Worm (Caenorhabditis elegans) whole organism, L2 larva: ENCODE measurements around the gene aexr-2.

Experiments
- C34F6.9 ChIP-seq: fragments of 150-350 bp; optimal IDR thresholded peaks from 2 replicates; lab custom pipeline; 2014; ENCODE audit warnings: missing biosample characterization, missing genetic modification characterization
- F13H6.1 ChIP-seq: sonication (generic microtip); optimal IDR thresholded peaks from 2 replicates; lab custom pipeline; 2016; ENCODE audit warnings: missing genetic modification characterization, missing compliant biosample characterization
- R02D3.7 ChIP-seq: fragments of 150-350 bp; optimal IDR thresholded peaks from 2 replicates; lab custom pipeline; 2014; ENCODE audit warnings: missing biosample characterization, missing genetic modification characterization
- Y55F3AM.14 ChIP-seq: fragments of 200-800 bp; sonication (Bioruptor generic); optimal IDR thresholded peaks from 2 replicates; lab custom pipeline; 2018; ENCODE audit warnings: mild to moderate bottlenecking, missing genetic modification characterization, missing compliant biosample characterization
- ZK546.5 ChIP-seq: sonication (generic microtip); optimal IDR thresholded peaks from 2 replicates; lab custom pipeline; 2017; ENCODE audit warnings: missing biosample characterization, missing genetic modification characterization
- alr-1 ChIP-seq: fragments of 150-350 bp; optimal IDR thresholded peaks from 2 replicates; lab custom pipeline; 2014; ENCODE audit warnings: missing biosample characterization, missing genetic modification characterization
- aly-2 ChIP-seq: fragments of 150-350 bp; optimal IDR thresholded peaks from 2 replicates; lab custom pipeline; 2014; ENCODE audit warnings: missing biosample characterization, missing genetic modification characterization
- ama-1 ChIP-seq: fragments of 150-350 bp; optimal IDR thresholded peaks from 2 replicates; lab custom pipeline; 2018; ENCODE audit warnings: inconsistent platforms
- blmp-1 ChIP-seq: sonication (generic microtip); optimal IDR thresholded peaks from 2 replicates; lab custom pipeline; 2017; ENCODE audit warnings: missing genetic modification characterization, mild to moderate bottlenecking, missing compliant biosample characterization, antibody characterized with exemption, moderate library complexity; ENCODE audit not compliant: insufficient read depth
- ceh-16 ChIP-seq: fragments of 150-350 bp; optimal IDR thresholded peaks from 2 replicates; lab custom pipeline; 2014; ENCODE audit warnings: missing biosample characterization, missing genetic modification characterization
- ceh-82 ChIP-seq: fragments of 150-350 bp; optimal IDR thresholded peaks from 2 replicates; lab custom pipeline; 2014; ENCODE audit warnings: missing biosample characterization, missing genetic modification characterization
- crh-2 ChIP-seq: sonication (generic microtip); optimal IDR thresholded peaks from 2 replicates; lab custom pipeline; 2017; ENCODE audit warnings: missing biosample characterization, missing genetic modification characterization
- dmd-4 ChIP-seq: sonication (generic microtip); optimal IDR thresholded peaks from 2 replicates; lab custom pipeline; 2017; ENCODE audit warnings: missing biosample characterization, missing genetic modification characterization
- egl-27 ChIP-seq: sonication (generic microtip); optimal IDR thresholded peaks from 3 replicates; lab custom pipeline; 2017; ENCODE audit warnings: missing biosample characterization, missing genetic modification reagents, missing genetic modification characterization
- elt-1 ChIP-seq: fragments of 150-350 bp; optimal IDR thresholded peaks from 2 replicates; lab custom pipeline; 2014; ENCODE audit warnings: missing biosample characterization, missing genetic modification characterization
- elt-3 ChIP-seq: sonication (generic microtip); optimal IDR thresholded peaks from 2 replicates; lab custom pipeline; 2017; ENCODE audit warnings: missing biosample characterization, missing genetic modification characterization
- fos-1 ChIP-seq: fragments of 150-350 bp; optimal IDR thresholded peaks from 2 replicates; lab custom pipeline; 2014; ENCODE audit warnings: missing biosample characterization, missing genetic modification characterization
- gmeb-1 ChIP-seq: fragments of 150-350 bp; optimal IDR thresholded peaks from 2 replicates; lab custom pipeline; 2014; ENCODE audit warnings: missing biosample characterization, missing genetic modification characterization
- lin-11 ChIP-seq: fragments of 150-350 bp; sonication (generic microtip); optimal IDR thresholded peaks from 2 replicates; lab custom pipeline; 2014; ENCODE audit warnings: missing biosample characterization, missing genetic modification characterization, inconsistent platforms, mixed read lengths
- lin-13 ChIP-seq: fragments of 150-350 bp; optimal IDR thresholded peaks from 2 replicates; lab custom pipeline; 2014; ENCODE audit warnings: missing biosample characterization, missing genetic modification reagents, missing genetic modification characterization
- lsy-2 ChIP-seq, 2 experiments: fragments of 150-350 bp in 1 of 2; sonication (generic microtip) in 1 of 2; optimal IDR thresholded peaks; 2 replicates each; lab custom pipeline; 2014 to 2017; ENCODE audit warnings: missing biosample characterization in 2 of 2, missing genetic modification characterization in 2 of 2
- mbf-1 ChIP-seq: sonication (generic microtip); optimal IDR thresholded peaks from 2 replicates; lab custom pipeline; 2017; ENCODE audit warnings: missing biosample characterization, missing genetic modification characterization
- mdl-1 ChIP-seq, 2 experiments: fragments of 150-350 bp in 1 of 2; sonication (generic microtip) in 1 of 2; optimal IDR thresholded peaks; 2 replicates each; lab custom pipeline; 2017; ENCODE audit warnings: missing biosample characterization in 2 of 2, missing genetic modification characterization in 2 of 2
- nhr-10 ChIP-seq: sonication (generic microtip); optimal IDR thresholded peaks from 2 replicates; lab custom pipeline; 2017; ENCODE audit warnings: missing biosample characterization, missing genetic modification characterization
- nhr-11 ChIP-seq: fragments of 150-350 bp; optimal IDR thresholded peaks from 2 replicates; lab custom pipeline; 2014; ENCODE audit warnings: missing biosample characterization, missing genetic modification characterization
- nhr-12 ChIP-seq: fragments of 150-350 bp; optimal IDR thresholded peaks from 2 replicates; lab custom pipeline; 2014; ENCODE audit warnings: missing biosample characterization, missing genetic modification characterization
- nhr-129 ChIP-seq: fragments of 150-350 bp; optimal IDR thresholded peaks from 2 replicates; lab custom pipeline; 2014; ENCODE audit warnings: missing biosample characterization, missing genetic modification characterization
- nhr-21 ChIP-seq: fragments of 150-350 bp; optimal IDR thresholded peaks from 2 replicates; lab custom pipeline; 2014; ENCODE audit warnings: missing biosample characterization, missing genetic modification characterization
- nhr-23 ChIP-seq: fragments of 150-350 bp; optimal IDR thresholded peaks from 2 replicates; lab custom pipeline; 2014; ENCODE audit warnings: missing biosample characterization, missing genetic modification reagents, missing genetic modification characterization
- nhr-237 ChIP-seq: fragments of 150-350 bp; optimal IDR thresholded peaks from 2 replicates; lab custom pipeline; 2014; ENCODE audit warnings: missing biosample characterization, missing genetic modification characterization
- nhr-25 ChIP-seq: fragments of 150-350 bp; sonication (generic microtip); optimal IDR thresholded peaks from 3 replicates; lab custom pipeline; 2014; ENCODE audit warnings: missing biosample characterization, missing genetic modification characterization
- nhr-6 ChIP-seq: fragments of 150-350 bp; optimal IDR thresholded peaks from 2 replicates; lab custom pipeline; 2014; ENCODE audit warnings: missing biosample characterization, missing genetic modification characterization
- peb-1 ChIP-seq: fragments of 150-350 bp; optimal IDR thresholded peaks from 2 replicates; lab custom pipeline; 2014; ENCODE audit warnings: missing biosample characterization, missing genetic modification characterization
- sem-4 ChIP-seq: fragments of 150-350 bp; optimal IDR thresholded peaks from 2 replicates; lab custom pipeline; 2014; ENCODE audit warnings: missing biosample characterization, missing genetic modification reagents, missing genetic modification characterization
- skn-1 ChIP-seq: sonication (generic microtip); optimal IDR thresholded peaks from 2 replicates; lab custom pipeline; 2017; ENCODE audit warnings: missing biosample characterization, missing genetic modification characterization
- sma-3 ChIP-seq: sonication (generic microtip); optimal IDR thresholded peaks from 2 replicates; lab custom pipeline; 2016; ENCODE audit warnings: missing genetic modification reagents, missing genetic modification characterization, missing compliant biosample characterization
- sma-9 ChIP-seq, 2 experiments: fragments of 150-350 bp in 1 of 2; sonication (generic microtip) in 1 of 2; optimal IDR thresholded peaks; 2 replicates each; lab custom pipeline; 2014 to 2016; ENCODE audit warnings: missing genetic modification characterization in 2 of 2, mild to moderate bottlenecking in 1 of 2, missing biosample characterization in 1 of 2, missing compliant biosample characterization in 1 of 2, missing genetic modification reagents in 1 of 2, moderate library complexity in 1 of 2
- snpc-4 ChIP-seq: fragments of 150-350 bp; optimal IDR thresholded peaks from 2 replicates; lab custom pipeline; 2014; ENCODE audit warnings: missing biosample characterization, missing genetic modification characterization
- unc-55 ChIP-seq: fragments of 150-350 bp; sonication (generic microtip); optimal IDR thresholded peaks from 3 replicates; lab custom pipeline; 2014; ENCODE audit warnings: missing biosample characterization, missing genetic modification reagents, missing genetic modification characterization
- unc-62 ChIP-seq: fragments of 150-350 bp; optimal IDR thresholded peaks from 2 replicates; lab custom pipeline; 2014; ENCODE audit warnings: missing biosample characterization, missing genetic modification reagents, missing genetic modification characterization
- zag-1 ChIP-seq: fragments of 150-350 bp; optimal IDR thresholded peaks from 2 replicates; lab custom pipeline; 2014; ENCODE audit warnings: missing biosample characterization, missing genetic modification characterization
- ztf-1 ChIP-seq: fragments of 200-800 bp; sonication (Bioruptor generic); conservative IDR thresholded peaks from 2 replicates; pipeline ENCODE4 v1.3.6; 2022; ENCODE audit warnings: missing genetic modification characterization, missing compliant biosample characterization
- ztf-11 ChIP-seq: sonication (generic microtip); optimal IDR thresholded peaks from 2 replicates; lab custom pipeline; 2017; ENCODE audit warnings: missing biosample characterization, missing genetic modification characterization
- ztf-4 ChIP-seq: fragments of 150-350 bp; optimal IDR thresholded peaks from 2 replicates; lab custom pipeline; 2014; ENCODE audit warnings: missing biosample characterization, missing genetic modification characterization

The aexr-2 gene

ce11 chrX:6667468-6667867, 36.1 kb upstream of the aexr-2 start:
- TF ChIP-seq unc-62 (GFP tag; lab: Kevin White, UChicago), result no peak
- TF ChIP-seq mdl-1 (tag; optimal IDR thresholded peaks at IDR 0.05; lab: Kevin White, UChicago), result no peak
- TF ChIP-seq aly-2 (tag; lab: Kevin White, UChicago), result no peak
- TF ChIP-seq dmd-4 (tag; lab: Kevin White, UChicago), result no peak
- TF ChIP-seq sma-9 (GFP tag; optimal IDR thresholded peaks at IDR 0.05; lab: Kevin White, UChicago), result peak; percentile 53
- TF ChIP-seq sma-9 (tag; optimal IDR thresholded peaks at IDR 0.05; lab: Kevin White, UChicago), result no peak
- TF ChIP-seq ztf-11 (tag; lab: Kevin White, UChicago), result no peak
- TF ChIP-seq lsy-2 (tag; optimal IDR thresholded peaks at IDR 0.05; lab: Kevin White, UChicago), result no peak
- TF ChIP-seq peb-1, result no peak
- TF ChIP-seq ztf-4 (tag; lab: Kevin White, UChicago), result no peak
- no peak for TF ChIP-seq nhr-10 (tag; lab: Kevin White, UChicago)
- no peak for TF ChIP-seq nhr-25 (tag; lab: Kevin White, UChicago)
- no peak for TF ChIP-seq nhr-11 (tag; lab: Kevin White, UChicago)
- TF ChIP-seq elt-3 (tag; lab: Kevin White, UChicago), result no peak
- TF ChIP-seq nhr-6, result no peak
- TF ChIP-seq unc-55 (GFP tag; lab: Kevin White, UChicago), result no peak
- no peak for TF ChIP-seq Y55F3AM.14
- TF ChIP-seq lin-11 (tag; lab: Kevin White, UChicago), result no peak
- no peak for TF ChIP-seq elt-1 (tag; lab: Kevin White, UChicago)
- peak; percentile 96 for TF ChIP-seq fos-1
- TF ChIP-seq skn-1 (tag; lab: Kevin White, UChicago), result peak; percentile 1
- no peak for TF ChIP-seq nhr-237 (tag; lab: Kevin White, UChicago)
- no peak for TF ChIP-seq ztf-1 (GFP tag; lab: Robert Waterston, UW)
- TF ChIP-seq sma-3, result no peak
- no peak for TF ChIP-seq F13H6.1
- TF ChIP-seq snpc-4 (tag; lab: Kevin White, UChicago), result no peak
- no peak for TF ChIP-seq sem-4 (tag; lab: Kevin White, UChicago)
- TF ChIP-seq ceh-82 (tag; lab: Kevin White, UChicago), result no peak
- no peak for TF ChIP-seq ceh-16 (tag; lab: Kevin White, UChicago)
- no peak for TF ChIP-seq ama-1
- no peak for TF ChIP-seq gmeb-1 (tag; lab: Kevin White, UChicago)
- TF ChIP-seq zag-1 (tag; lab: Kevin White, UChicago), result no peak
- no peak for TF ChIP-seq lin-13 (GFP tag; lab: Kevin White, UChicago)
- TF ChIP-seq crh-2 (tag; lab: Kevin White, UChicago), result peak; percentile 25
- no peak for TF ChIP-seq nhr-12 (tag; lab: Kevin White, UChicago)
- no peak for TF ChIP-seq egl-27
- TF ChIP-seq nhr-23 (tag; lab: Kevin White, UChicago), result no peak

ce11 chrX:6665129-6665858, 34.0 kb upstream of the aexr-2 start:
- no peak for TF ChIP-seq unc-55 (GFP tag; lab: Kevin White, UChicago)
- TF ChIP-seq nhr-129 (tag; lab: Kevin White, UChicago), result peak; percentile 6
- TF ChIP-seq sma-3, result peak; percentile 62
- TF ChIP-seq elt-1 (tag; lab: Kevin White, UChicago), result no peak
- TF ChIP-seq crh-2 (tag; lab: Kevin White, UChicago), result peak; percentile 42
- TF ChIP-seq sma-9 (GFP tag; optimal IDR thresholded peaks at IDR 0.05; lab: Kevin White, UChicago), result peak; percentile 54
- TF ChIP-seq sma-9 (tag; optimal IDR thresholded peaks at IDR 0.05; lab: Kevin White, UChicago), result no peak
- peak; percentile 33 for TF ChIP-seq fos-1
- no peak for TF ChIP-seq nhr-23 (tag; lab: Kevin White, UChicago)

ce11 chrX:6663780-6664437, 32.6 kb upstream of the aexr-2 start:
- TF ChIP-seq nhr-11 (tag; lab: Kevin White, UChicago) (no peak), C34F6.9 (tag; lab: Kevin White, UChicago) (no peak), ztf-11 (tag; lab: Kevin White, UChicago) (no peak), lin-11 (tag; lab: Kevin White, UChicago) (no peak), elt-3 (tag; lab: Kevin White, UChicago) (no peak), alr-1 (tag; lab: Kevin White, UChicago) (no peak), fos-1 (no peak), elt-1 (tag; lab: Kevin White, UChicago) (no peak), blmp-1 (no peak), nhr-25 (tag; lab: Kevin White, UChicago) (peak; percentile 56), sma-9 (GFP tag; optimal IDR thresholded peaks at IDR 0.05; lab: Kevin White, UChicago) (peak; percentile 31), sma-9 (tag; optimal IDR thresholded peaks at IDR 0.05; lab: Kevin White, UChicago) (no peak), unc-62 (GFP tag; lab: Kevin White, UChicago) (no peak), nhr-23 (tag; lab: Kevin White, UChicago) (no peak), ZK546.5 (no peak), F13H6.1 (no peak), R02D3.7 (tag; lab: Kevin White, UChicago) (no peak), nhr-237 (tag; lab: Kevin White, UChicago) (no peak), snpc-4 (tag; lab: Kevin White, UChicago) (no peak), lin-13 (GFP tag; lab: Kevin White, UChicago) (no peak), sma-3 (peak; percentile 22), ztf-4 (tag; lab: Kevin White, UChicago) (no peak), nhr-21 (tag; lab: Kevin White, UChicago) (peak; percentile 73), mbf-1 (tag; lab: Kevin White, UChicago) (no peak), egl-27 (peak; percentile 54), skn-1 (tag; lab: Kevin White, UChicago) (no peak)
